Worm (Caenorhabditis elegans) whole organism, early embryonic: ENCODE data around the gene yju-2.

Source experiments
- B0310.2 ChIP-seq: sonication (generic microtip); optimal IDR thresholded peaks from 2 replicates; lab custom pipeline; 2016; ENCODE audit warnings: mild to moderate bottlenecking, missing genetic modification characterization, missing compliant biosample characterization
- ama-1 ChIP-seq: fragments of 150-350 bp; optimal IDR thresholded peaks from 2 replicates; lab custom pipeline; 2014
- hmbx-1 ChIP-seq: sonication (generic microtip); optimal IDR thresholded peaks from 2 replicates; lab custom pipeline; 2016; ENCODE audit warnings: mild to moderate bottlenecking, missing genetic modification characterization, missing compliant biosample characterization
- hmg-4 ChIP-seq: fragments of 200-800 bp; sonication (Bioruptor generic); optimal IDR thresholded peaks from 2 replicates; lab custom pipeline; 2018; ENCODE audit warnings: mild to moderate bottlenecking, missing genetic modification characterization, missing compliant biosample characterization
- scrt-1 ChIP-seq: fragments of 200-800 bp; sonication (Bioruptor generic); IDR thresholded peaks from 2 replicates; pipeline ENCODE4 v1.3.6; 2022; ENCODE audit warnings: missing genetic modification characterization, missing compliant biosample characterization
- sea-1 ChIP-seq: fragments of 200-800 bp; sonication (Bioruptor generic); conservative IDR thresholded peaks from 2 replicates; pipeline ENCODE4 v1.3.6; 2022; ENCODE audit warnings: missing genetic modification characterization, missing compliant biosample characterization
- tbx-37 ChIP-seq: fragments of 200-800 bp; sonication (Bioruptor generic); conservative IDR thresholded peaks from 2 replicates; pipeline ENCODE4 v1.3.6; 2022; ENCODE audit warnings: missing genetic modification reagents, missing genetic modification characterization, missing compliant biosample characterization

DNA sequence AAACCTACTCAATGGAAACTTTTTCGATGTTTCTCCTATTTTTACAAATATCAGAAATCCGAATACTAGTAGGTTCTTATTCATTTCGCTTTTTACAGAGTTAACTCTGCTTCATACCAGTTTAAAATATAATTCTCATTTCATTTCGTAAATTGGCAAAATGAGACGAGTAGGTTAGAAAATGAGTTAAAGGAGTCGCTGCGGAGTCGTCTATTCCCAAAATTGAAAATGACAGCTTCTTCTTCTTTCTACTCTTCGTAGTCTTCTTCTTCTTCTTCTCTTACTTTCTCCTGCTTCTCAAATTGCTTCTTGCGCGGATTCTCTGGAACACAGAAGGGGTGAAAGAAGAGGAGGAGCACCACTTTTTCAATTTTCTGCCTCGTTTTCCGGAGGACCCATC is 39.4 kb upstream of the yju-2 start, which contains the start of gene glr-2:
- no peak for TF ChIP-seq hmbx-1 (tag; lab: Kevin White, UChicago)
- TF ChIP-seq ama-1 (lab: Kevin White, UChicago) = no peak
- TF ChIP-seq tbx-37 (GFP tag; lab: Robert Waterston, UW) = no peak
- TF ChIP-seq sea-1 (GFP tag; lab: Robert Waterston, UW) = no peak
- no peak for TF ChIP-seq scrt-1 (GFP tag; lab: Robert Waterston, UW)
- TF ChIP-seq B0310.2 (tag; lab: Kevin White, UChicago) = no peak
- no peak for TF ChIP-seq hmg-4 (GFP tag; lab: Kevin White, UChicago)
